Worm (Caenorhabditis elegans) whole organism, L4/young adult: ENCODE results near the gene C39E9.7.

Experiments used
- W03F9.2 ChIP-seq: fragments of 150-350 bp; optimal IDR thresholded peaks from 2 replicates; lab custom pipeline; 2014; ENCODE audit warnings: missing biosample characterization, missing genetic modification characterization
- dao-5 ChIP-seq: sonication (generic microtip); optimal IDR thresholded peaks from 2 replicates; lab custom pipeline; 2016; ENCODE audit warnings: missing genotype, missing genetic modification characterization, moderate library complexity, missing compliant biosample characterization
- him-1 ChIP-seq: sonication (generic microtip); optimal IDR thresholded peaks from 2 replicates; lab custom pipeline; 2016; ENCODE audit warnings: missing genotype, missing genetic modification reagents, missing genetic modification characterization, missing compliant biosample characterization

- TF ChIP-seq him-1 (no peak), W03F9.2 (tag; lab: Kevin White, UChicago) (no peak), dao-5 (tag; lab: Kevin White, UChicago) (no peak)
Measured at ce11 chrIV:13085675-13086074, 9.2 kb upstream of the C39E9.7 start.
